Worm (Caenorhabditis elegans) whole organism, L2 larva: Measurements from ENCODE around the gene H06I04.3.

ENCODE experiments used
- elt-3 ChIP-seq: sonication (generic microtip); optimal IDR thresholded peaks from 2 replicates; lab custom pipeline; 2017; ENCODE audit warnings: missing biosample characterization, missing genetic modification characterization
- skn-1 ChIP-seq: sonication (generic microtip); optimal IDR thresholded peaks from 2 replicates; lab custom pipeline; 2017; ENCODE audit warnings: missing biosample characterization, missing genetic modification characterization

- TF ChIP-seq elt-3 (no peak), skn-1 (tag; lab: Kevin White, UChicago) (no peak)
These were observed 16.1 kb downstream of the H06I04.3 start, which contains the start of gene sft-1 for ce11 chrIII:3086471-3086870.
